Worm (Caenorhabditis elegans) whole organism, L2 larva: ENCODE data around the gene T06A1.1.

Source experiments
- C34F6.9 ChIP-seq: fragments of 150-350 bp; optimal IDR thresholded peaks from 2 replicates; lab custom pipeline; 2014; ENCODE audit warnings: missing biosample characterization, missing genetic modification characterization
- F13H6.1 ChIP-seq: sonication (generic microtip); optimal IDR thresholded peaks from 2 replicates; lab custom pipeline; 2016; ENCODE audit warnings: missing genetic modification characterization, missing compliant biosample characterization
- Y55F3AM.14 ChIP-seq: fragments of 200-800 bp; sonication (Bioruptor generic); optimal IDR thresholded peaks from 2 replicates; lab custom pipeline; 2018; ENCODE audit warnings: mild to moderate bottlenecking, missing genetic modification characterization, missing compliant biosample characterization
- alr-1 ChIP-seq: fragments of 150-350 bp; optimal IDR thresholded peaks from 2 replicates; lab custom pipeline; 2014; ENCODE audit warnings: missing biosample characterization, missing genetic modification characterization
- aly-2 ChIP-seq: fragments of 150-350 bp; optimal IDR thresholded peaks from 2 replicates; lab custom pipeline; 2014; ENCODE audit warnings: missing biosample characterization, missing genetic modification characterization
- ama-1 ChIP-seq: fragments of 150-350 bp; optimal IDR thresholded peaks from 2 replicates; lab custom pipeline; 2018; ENCODE audit warnings: inconsistent platforms
- blmp-1 ChIP-seq: sonication (generic microtip); optimal IDR thresholded peaks from 2 replicates; lab custom pipeline; 2017; ENCODE audit warnings: missing genetic modification characterization, mild to moderate bottlenecking, missing compliant biosample characterization, antibody characterized with exemption, moderate library complexity; ENCODE audit not compliant: insufficient read depth
- dmd-4 ChIP-seq: sonication (generic microtip); optimal IDR thresholded peaks from 2 replicates; lab custom pipeline; 2017; ENCODE audit warnings: missing biosample characterization, missing genetic modification characterization
- elt-3 ChIP-seq: sonication (generic microtip); optimal IDR thresholded peaks from 2 replicates; lab custom pipeline; 2017; ENCODE audit warnings: missing biosample characterization, missing genetic modification characterization
- fos-1 ChIP-seq: fragments of 150-350 bp; optimal IDR thresholded peaks from 2 replicates; lab custom pipeline; 2014; ENCODE audit warnings: missing biosample characterization, missing genetic modification characterization
- gmeb-1 ChIP-seq: fragments of 150-350 bp; optimal IDR thresholded peaks from 2 replicates; lab custom pipeline; 2014; ENCODE audit warnings: missing biosample characterization, missing genetic modification characterization
- lin-11 ChIP-seq: fragments of 150-350 bp; sonication (generic microtip); optimal IDR thresholded peaks from 2 replicates; lab custom pipeline; 2014; ENCODE audit warnings: missing biosample characterization, missing genetic modification characterization, inconsistent platforms, mixed read lengths
- lin-13 ChIP-seq: fragments of 150-350 bp; optimal IDR thresholded peaks from 2 replicates; lab custom pipeline; 2014; ENCODE audit warnings: missing biosample characterization, missing genetic modification reagents, missing genetic modification characterization
- lin-39 ChIP-seq: fragments of 150-350 bp; optimal IDR thresholded peaks from 2 replicates; lab custom pipeline; 2014; ENCODE audit warnings: missing biosample characterization, missing genetic modification reagents, missing genetic modification characterization
- lsy-2 ChIP-seq, 2 experiments: fragments of 150-350 bp in 1 of 2; sonication (generic microtip) in 1 of 2; optimal IDR thresholded peaks; 2 replicates each; lab custom pipeline; 2014 to 2017; ENCODE audit warnings: missing biosample characterization in 2 of 2, missing genetic modification characterization in 2 of 2
- mbf-1 ChIP-seq: sonication (generic microtip); optimal IDR thresholded peaks from 2 replicates; lab custom pipeline; 2017; ENCODE audit warnings: missing biosample characterization, missing genetic modification characterization
- nhr-129 ChIP-seq: fragments of 150-350 bp; optimal IDR thresholded peaks from 2 replicates; lab custom pipeline; 2014; ENCODE audit warnings: missing biosample characterization, missing genetic modification characterization
- nhr-23 ChIP-seq: fragments of 150-350 bp; optimal IDR thresholded peaks from 2 replicates; lab custom pipeline; 2014; ENCODE audit warnings: missing biosample characterization, missing genetic modification reagents, missing genetic modification characterization
- nhr-237 ChIP-seq: fragments of 150-350 bp; optimal IDR thresholded peaks from 2 replicates; lab custom pipeline; 2014; ENCODE audit warnings: missing biosample characterization, missing genetic modification characterization
- sem-4 ChIP-seq: fragments of 150-350 bp; optimal IDR thresholded peaks from 2 replicates; lab custom pipeline; 2014; ENCODE audit warnings: missing biosample characterization, missing genetic modification reagents, missing genetic modification characterization
- snpc-4 ChIP-seq: fragments of 150-350 bp; optimal IDR thresholded peaks from 2 replicates; lab custom pipeline; 2014; ENCODE audit warnings: missing biosample characterization, missing genetic modification characterization
- unc-39 ChIP-seq: fragments of 150-350 bp; optimal IDR thresholded peaks from 2 replicates; lab custom pipeline; 2014; ENCODE audit warnings: missing biosample characterization, missing genetic modification characterization
- unc-55 ChIP-seq: fragments of 150-350 bp; sonication (generic microtip); optimal IDR thresholded peaks from 3 replicates; lab custom pipeline; 2014; ENCODE audit warnings: missing biosample characterization, missing genetic modification reagents, missing genetic modification characterization
- unc-62 ChIP-seq: fragments of 150-350 bp; optimal IDR thresholded peaks from 2 replicates; lab custom pipeline; 2014; ENCODE audit warnings: missing biosample characterization, missing genetic modification reagents, missing genetic modification characterization
- zag-1 ChIP-seq: fragments of 150-350 bp; optimal IDR thresholded peaks from 2 replicates; lab custom pipeline; 2014; ENCODE audit warnings: missing biosample characterization, missing genetic modification characterization
- ztf-1 ChIP-seq: fragments of 200-800 bp; sonication (Bioruptor generic); conservative IDR thresholded peaks from 2 replicates; pipeline ENCODE4 v1.3.6; 2022; ENCODE audit warnings: missing genetic modification characterization, missing compliant biosample characterization
- ztf-11 ChIP-seq: sonication (generic microtip); optimal IDR thresholded peaks from 2 replicates; lab custom pipeline; 2017; ENCODE audit warnings: missing biosample characterization, missing genetic modification characterization

T06A1.1 gene

ce11 chrV:1895483-1895882 is 29.9 kb downstream of the T06A1.1 start, which contains the start of gene nphp-2:
TSS of gene nphp-2 (plus strand) at chrV:1895783.
- TF ChIP-seq lin-13 (GFP tag; lab: Kevin White, UChicago) = no peak
- no peak for TF ChIP-seq elt-3 (tag; lab: Kevin White, UChicago)
- no peak for TF ChIP-seq nhr-237 (tag; lab: Kevin White, UChicago)
- no peak for TF ChIP-seq ama-1 (lab: Kevin White, UChicago)
- TF ChIP-seq snpc-4 = no peak
- TF ChIP-seq fos-1 (tag; lab: Kevin White, UChicago) = no peak
- no peak for TF ChIP-seq F13H6.1
- no peak for TF ChIP-seq ztf-11 (tag; lab: Kevin White, UChicago)
- TF ChIP-seq nhr-23 (tag; lab: Kevin White, UChicago) = no peak
- no peak for TF ChIP-seq sem-4
- TF ChIP-seq ztf-1 (GFP tag; lab: Robert Waterston, UW) = no peak
- TF ChIP-seq dmd-4 (tag; lab: Kevin White, UChicago) = no peak
- TF ChIP-seq lin-39 (tag; lab: Kevin White, UChicago) = no peak

- peak; percentile 7 for TF ChIP-seq C34F6.9
- peak; percentile 43 for TF ChIP-seq unc-55 (GFP tag; lab: Kevin White, UChicago)
- peak; percentile 94 for TF ChIP-seq blmp-1 (tag; lab: Kevin White, UChicago)
- TF ChIP-seq gmeb-1 (tag; lab: Kevin White, UChicago) = peak; percentile 63
- TF ChIP-seq elt-3 (tag; lab: Kevin White, UChicago) = no peak
- TF ChIP-seq lsy-2 (tag; optimal IDR thresholded peaks at IDR 0.05; lab: Kevin White, UChicago) = peak in 1 of 2 experiments; percentile 82
- no peak for TF ChIP-seq ztf-11 (tag; lab: Kevin White, UChicago)
- TF ChIP-seq mbf-1 = no peak
- no peak for TF ChIP-seq sem-4
These were observed 32.7 kb downstream of the T06A1.1 start, which contains the start of gene zig-11 for ce11 chrV:1892567-1893277. TSS of gene zig-11 (minus strand) at chrV:1892939.

- TF ChIP-seq unc-39 (tag; lab: Kevin White, UChicago) (no peak), unc-55 (GFP tag; lab: Kevin White, UChicago) (peak; percentile 68), nhr-129 (tag; lab: Kevin White, UChicago) (peak; percentile 9)
These were observed 35.4 kb downstream of the T06A1.1 start for ce11 chrV:1889996-1890395.

- TF ChIP-seq alr-1 (tag; lab: Kevin White, UChicago) (no peak), lin-11 (no peak), F13H6.1 (no peak), dmd-4 (tag; lab: Kevin White, UChicago) (no peak), snpc-4 (no peak), nhr-237 (tag; lab: Kevin White, UChicago) (no peak), blmp-1 (tag; lab: Kevin White, UChicago) (no peak), Y55F3AM.14 (GFP tag; lab: Kevin White, UChicago) (no peak), aly-2 (no peak), ama-1 (lab: Kevin White, UChicago) (no peak), nhr-23 (tag; lab: Kevin White, UChicago) (no peak)
These were observed 37.1 kb downstream of the T06A1.1 start for ce11 chrV:1888299-1888698.

ce11 chrV:1886997-1887396 is 38.4 kb downstream of the T06A1.1 start:
- TF ChIP-seq unc-62 (GFP tag; lab: Kevin White, UChicago) (no peak), C34F6.9 (peak; percentile 5), unc-55 (GFP tag; lab: Kevin White, UChicago) (peak; percentile 7), nhr-129 (tag; lab: Kevin White, UChicago) (peak; percentile 7)

- no peak for TF ChIP-seq lin-39 (tag; lab: Kevin White, UChicago)
- no peak for TF ChIP-seq ama-1 (lab: Kevin White, UChicago)
- peak; percentile 40 for TF ChIP-seq fos-1 (tag; lab: Kevin White, UChicago)
- TF ChIP-seq gmeb-1 (tag; lab: Kevin White, UChicago) = peak; percentile 8
These were observed 42.3 kb downstream of the T06A1.1 start for ce11 chrV:1883131-1883530.

- TF ChIP-seq elt-3 (tag; lab: Kevin White, UChicago) = no peak
- no peak for TF ChIP-seq lin-13 (GFP tag; lab: Kevin White, UChicago)
- no peak for TF ChIP-seq zag-1 (tag; lab: Kevin White, UChicago)
- no peak for TF ChIP-seq nhr-23 (tag; lab: Kevin White, UChicago)
These were observed 47.4 kb downstream of the T06A1.1 start for ce11 chrV:1878030-1878429.
